Fruit fly (Drosophila melanogaster) ovary, adult (tissue): ENCODE measurements around the gene Efhc1.1.
A peak's percentile ranks its signal among the peaks of the same experiment; 100 is the strongest.

Experiments
- CG17801 ChIP-seq: fragments of 200-800 bp; optimal IDR thresholded peaks from 2 replicates; lab custom pipeline; 2019; ENCODE audit warnings: missing biosample characterization, mild to moderate bottlenecking, missing genetic modification characterization, moderate library complexity; ENCODE audit not compliant: partially characterized antibody

Gene Efhc1.1

dm6 chrX:15760447-15761297, 22.8 kb downstream of the Efhc1.1 start, which contains the start of the genes Graf and mRpL3:
TSS of gene Graf (minus strand) at chrX:15760733.
TSS of gene mRpL3 (plus strand) at chrX:15761248.
- no peak for TF ChIP-seq CG17801 (GFP tag; lab: Kevin White, UChicago)

dm6 chrX:15759752-15760446, 23.6 kb downstream of the Efhc1.1 start:
- peak; percentile 1 for TF ChIP-seq CG17801 (GFP tag; lab: Kevin White, UChicago)

- no peak for TF ChIP-seq CG17801 (GFP tag; lab: Kevin White, UChicago)
These were observed 24.7 kb downstream of the Efhc1.1 start for dm6 chrX:15758692-15759240.

- TF ChIP-seq CG17801 (GFP tag; lab: Kevin White, UChicago), result no peak
These were observed 27.5 kb downstream of the Efhc1.1 start, which contains the start of gene CG8260 for dm6 chrX:15756018-15756417. TSS of gene CG8260 (plus strand) at chrX:15756318.

- peak; percentile 52 for TF ChIP-seq CG17801 (GFP tag; lab: Kevin White, UChicago)
These were observed 34.6 kb downstream of the Efhc1.1 start, which contains the start of gene Mvd for dm6 chrX:15748945-15749344. TSS of gene Mvd (plus strand) at chrX:15749166.

- no peak for TF ChIP-seq CG17801 (GFP tag; lab: Kevin White, UChicago)
These were observed 36.8 kb downstream of the Efhc1.1 start for dm6 chrX:15746682-15747196.

dm6 chrX:15745905-15746681, 37.4 kb downstream of the Efhc1.1 start, which contains the start of the genes CG8944 and CCT6:
TSS of gene CG8944 (minus strand) at chrX:15746231.
TSS of gene CCT6 (plus strand) at chrX:15746648.
- TF ChIP-seq CG17801 (GFP tag; lab: Kevin White, UChicago), result peak; percentile 8

dm6 chrX:15740881-15741280, 42.6 kb downstream of the Efhc1.1 start:
- no peak for TF ChIP-seq CG17801 (GFP tag; lab: Kevin White, UChicago)

- peak; percentile 8 for TF ChIP-seq CG17801 (GFP tag; lab: Kevin White, UChicago)
These were observed 43.2 kb downstream of the Efhc1.1 start for dm6 chrX:15740288-15740726.

dm6 chrX:15738890-15739550, 44.5 kb downstream of the Efhc1.1 start, which contains the start of the genes CG11679 and CG8206:
TSS of gene CG11679 (minus strand) at chrX:15738954.
TSS of gene CG8206 (plus strand) at chrX:15739230.
- peak; percentile 79 for TF ChIP-seq CG17801 (GFP tag; lab: Kevin White, UChicago)

dm6 chrX:15737110-15737509, 46.4 kb downstream of the Efhc1.1 start, which contains the start of gene Arp6:
TSS of gene Arp6 (minus strand) at chrX:15737120.
- peak; percentile 17 for TF ChIP-seq CG17801 (GFP tag; lab: Kevin White, UChicago)

dm6 chrX:15733995-15734394, 49.5 kb downstream of the Efhc1.1 start, which contains the start of the genes CG12379 and MagR:
TSS of gene CG12379 (minus strand) at chrX:15733996.
TSS of gene MagR (plus strand) at chrX:15734270.
- TF ChIP-seq CG17801 (GFP tag; lab: Kevin White, UChicago), result peak; percentile 66
